Worm (Caenorhabditis elegans): ENCODE results near the gene pqn-35.

DNA sequence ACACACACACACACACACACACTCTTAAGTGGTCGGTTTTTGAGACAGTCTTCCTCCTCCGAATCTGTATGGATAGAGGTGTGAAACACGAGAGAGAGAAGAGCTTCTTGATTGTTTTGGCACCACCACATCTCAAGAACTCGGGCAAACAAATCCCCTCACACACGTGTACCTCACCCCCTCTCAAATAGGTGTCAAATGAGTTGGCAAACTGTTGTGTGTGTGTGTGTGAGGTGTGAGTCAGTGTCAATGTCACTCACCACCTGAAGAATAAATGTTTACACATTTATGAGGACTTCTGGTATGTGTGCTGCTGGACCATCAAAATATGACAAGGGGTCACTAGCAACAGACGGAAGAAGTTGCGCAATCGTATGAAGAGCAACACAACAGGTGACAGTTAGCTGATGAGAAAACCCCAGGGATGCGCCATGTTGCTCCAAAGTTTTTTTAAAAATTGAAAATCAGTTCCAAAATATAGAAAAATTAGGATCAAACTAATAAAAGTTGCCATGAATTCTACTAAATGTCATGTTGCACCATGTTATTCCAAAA lies 32.8 kb upstream of the pqn-35 start:
- TF ChIP-seq daf-12 (tag; optimal IDR thresholded peaks at IDR 0.05) (no peak), aly-2 (tag; optimal IDR thresholded peaks at IDR 0.05) (no peak), ceh-16 (tag; optimal IDR thresholded peaks at IDR 0.05) (no peak)

Data from whole organism, L3 larva.